Worm (Caenorhabditis elegans) whole organism, young adult: ENCODE data around the gene malt-1.

Source experiments
- B0035.1 ChIP-seq: sonication (generic microtip); optimal IDR thresholded peaks from 2 replicates; lab custom pipeline; 2016; ENCODE audit warnings: missing genetic modification characterization, mild to moderate bottlenecking, missing compliant biosample characterization, missing genotype, missing genetic modification reagents
- B0336.3 ChIP-seq: fragments of 200-800 bp; sonication (Bioruptor generic); IDR thresholded peaks from 2 replicates; pipeline ENCODE4 v1.3.6; 2022; ENCODE audit warnings: missing genetic modification characterization, missing compliant biosample characterization
- D2030.7 ChIP-seq: fragments of 200-800 bp; sonication (Bioruptor generic); IDR thresholded peaks from 2 replicates; pipeline ENCODE4 v1.3.6; 2022; ENCODE audit warnings: missing genetic modification reagents, missing genetic modification characterization, missing compliant biosample characterization
- F23B12.7 ChIP-seq: sonication (generic microtip); optimal IDR thresholded peaks from 2 replicates; lab custom pipeline; 2017; ENCODE audit warnings: missing genetic modification characterization, mild to moderate bottlenecking, missing compliant biosample characterization, antibody characterized with exemption, moderate library complexity; ENCODE audit not compliant: insufficient read depth
- F37B4.10 ChIP-seq: fragments of 200-800 bp; sonication (Bioruptor generic); IDR thresholded peaks from 2 replicates; pipeline ENCODE4 v1.3.6; 2022; ENCODE audit warnings: missing genetic modification characterization, missing compliant biosample characterization
- F39B2.1 ChIP-seq: fragments of 200-800 bp; sonication (Bioruptor generic); IDR thresholded peaks from 2 replicates; pipeline ENCODE4 v1.3.6; 2022; ENCODE audit warnings: missing genetic modification reagents, missing genetic modification characterization, missing compliant biosample characterization
- F52B5.7 ChIP-seq: sonication (generic microtip); optimal IDR thresholded peaks from 2 replicates; lab custom pipeline; 2016; ENCODE audit warnings: mild to moderate bottlenecking, missing genetic modification characterization, missing compliant biosample characterization
- K12H6.12 ChIP-seq: fragments of 200-800 bp; sonication (Bioruptor generic); optimal IDR thresholded peaks from 2 replicates; lab custom pipeline; 2018; ENCODE audit warnings: mild to moderate bottlenecking, missing genetic modification characterization, missing compliant biosample characterization
- T07F8.4 ChIP-seq: sonication (generic microtip); optimal IDR thresholded peaks from 2 replicates; lab custom pipeline; 2016; ENCODE audit warnings: mild to moderate bottlenecking, missing genetic modification characterization, moderate library complexity, missing compliant biosample characterization
- T26A5.8 ChIP-seq: sonication (generic microtip); optimal IDR thresholded peaks from 2 replicates; lab custom pipeline; 2016; ENCODE audit warnings: missing genetic modification characterization, missing compliant biosample characterization
- Y53G8AR.9 ChIP-seq: fragments of 200-800 bp; sonication (Bioruptor generic); conservative IDR thresholded peaks from 2 replicates; pipeline ENCODE4 v1.3.6; 2022; ENCODE audit warnings: missing genetic modification reagents, missing genetic modification characterization, missing compliant biosample characterization
- Y95B8A.8 ChIP-seq: fragments of 200-800 bp; sonication (Bioruptor generic); IDR thresholded peaks from 2 replicates; pipeline ENCODE4 v1.3.6; 2022; ENCODE audit warnings: missing genetic modification reagents, missing genetic modification characterization, missing compliant biosample characterization
- ZK185.1 ChIP-seq: sonication (generic microtip); optimal IDR thresholded peaks from 2 replicates; lab custom pipeline; 2016; ENCODE audit warnings: mild to moderate bottlenecking, missing genetic modification characterization, missing compliant biosample characterization; ENCODE audit not compliant: poor library complexity, severe bottlenecking
- ama-1 ChIP-seq, 3 experiments: fragments of 150-350 bp in 1 of 3; sonication (generic microtip) in 2 of 3; optimal IDR thresholded peaks; 2 replicates each; lab custom pipeline; 2014 to 2018; ENCODE audit warnings: missing biosample characterization in 2 of 3, missing genetic modification characterization in 2 of 3, missing genetic modification reagents in 2 of 3
- aptf-3 ChIP-seq: fragments of 200-800 bp; sonication (Bioruptor generic); IDR thresholded peaks from 2 replicates; pipeline ENCODE4 v1.3.6; 2022; ENCODE audit warnings: missing genetic modification characterization, missing compliant biosample characterization
- cebp-1 ChIP-seq, 2 experiments: fragments of 200-800 bp in 1 of 2; sonication (Bioruptor generic) in 1 of 2; sonication (generic microtip) in 1 of 2; IDR thresholded peaks in 1 of 2; optimal IDR thresholded peaks in 1 of 2; 2 replicates each; pipeline versions ENCODE4 v1.3.6 to Lab custom; 2017 to 2022; ENCODE audit warnings: missing compliant biosample characterization in 2 of 2, missing genetic modification characterization in 2 of 2, mild to moderate bottlenecking in 1 of 2, missing genetic modification reagents in 1 of 2, moderate library complexity in 1 of 2
- cebp-2 ChIP-seq: fragments of 200-800 bp; sonication (Bioruptor generic); IDR thresholded peaks from 2 replicates; pipeline ENCODE4 v1.3.6; 2022; ENCODE audit warnings: missing genetic modification characterization, missing compliant biosample characterization
- ceh-27 ChIP-seq: fragments of 200-800 bp; sonication (Bioruptor generic); optimal IDR thresholded peaks from 2 replicates; lab custom pipeline; 2018; ENCODE audit warnings: mild to moderate bottlenecking, missing genetic modification characterization, moderate library complexity, missing compliant biosample characterization
- ceh-58 ChIP-seq: fragments of 200-800 bp; sonication (Bioruptor generic); IDR thresholded peaks from 2 replicates; pipeline ENCODE4 v1.3.6; 2022; ENCODE audit warnings: missing genetic modification characterization, missing compliant biosample characterization
- chd-7 ChIP-seq: sonication (generic microtip); optimal IDR thresholded peaks from 2 replicates; lab custom pipeline; 2016; ENCODE audit warnings: mild to moderate bottlenecking, missing genetic modification characterization, moderate library complexity, missing compliant biosample characterization
- dpff-1 ChIP-seq: sonication (generic microtip); optimal IDR thresholded peaks from 2 replicates; lab custom pipeline; 2017; ENCODE audit warnings: mild to moderate bottlenecking, missing genetic modification characterization, missing compliant biosample characterization
- dpl-1 ChIP-seq: fragments of 150-350 bp; optimal IDR thresholded peaks from 2 replicates; lab custom pipeline; 2014; ENCODE audit warnings: missing biosample characterization, missing genetic modification reagents, missing genetic modification characterization
- efl-1 ChIP-seq: fragments of 150-350 bp; optimal IDR thresholded peaks from 2 replicates; lab custom pipeline; 2014; ENCODE audit warnings: missing biosample characterization, missing genetic modification reagents, missing genetic modification characterization
- fkh-3 ChIP-seq: sonication (generic microtip); optimal IDR thresholded peaks from 2 replicates; lab custom pipeline; 2016; ENCODE audit warnings: mild to moderate bottlenecking, missing genetic modification characterization, missing compliant biosample characterization
- hlh-12 ChIP-seq: sonication (generic microtip); optimal IDR thresholded peaks from 2 replicates; lab custom pipeline; 2016; ENCODE audit warnings: missing genetic modification characterization, missing compliant biosample characterization
- hsf-1 ChIP-seq: fragments of 200-800 bp; sonication (Bioruptor generic); IDR thresholded peaks from 2 replicates; pipeline ENCODE4 v1.3.6; 2022; ENCODE audit warnings: missing genetic modification reagents, missing genetic modification characterization, missing compliant biosample characterization
- lag-1 ChIP-seq: fragments of 200-800 bp; sonication (Bioruptor generic); IDR thresholded peaks from 2 replicates; pipeline ENCODE4 v1.3.6; 2022; ENCODE audit warnings: missing genetic modification reagents, missing genetic modification characterization, missing compliant biosample characterization
- lin-26 ChIP-seq: fragments of 200-800 bp; sonication (Bioruptor generic); IDR thresholded peaks from 2 replicates; pipeline ENCODE4 v1.3.6; 2022; ENCODE audit warnings: missing genetic modification reagents, missing genetic modification characterization, missing compliant biosample characterization
- lin-35 ChIP-seq, 3 experiments: fragments of 150-350 bp in 2 of 3; sonication (generic microtip) in 1 of 3; optimal IDR thresholded peaks; 2 replicates each; lab custom pipeline; 2014 to 2018; ENCODE audit warnings: missing biosample characterization in 3 of 3, missing genetic modification characterization in 3 of 3, missing genetic modification reagents in 3 of 3
- lsl-1 ChIP-seq: fragments of 200-800 bp; sonication (Bioruptor generic); optimal IDR thresholded peaks from 2 replicates; lab custom pipeline; 2018; ENCODE audit warnings: mild to moderate bottlenecking, missing genetic modification characterization, moderate library complexity, missing compliant biosample characterization
- lsy-27 ChIP-seq: sonication (generic microtip); optimal IDR thresholded peaks from 2 replicates; lab custom pipeline; 2017; ENCODE audit warnings: missing genetic modification characterization, mild to moderate bottlenecking, missing compliant biosample characterization, antibody characterized with exemption, missing genotype, borderline replicate concordance; ENCODE audit not compliant: insufficient read depth
- madf-6 ChIP-seq: fragments of 200-800 bp; sonication (Bioruptor generic); IDR thresholded peaks from 2 replicates; pipeline ENCODE4 v1.3.6; 2022; ENCODE audit warnings: missing genetic modification reagents, missing genetic modification characterization, missing compliant biosample characterization
- nfya-1 ChIP-seq: sonication (generic microtip); optimal IDR thresholded peaks from 2 replicates; lab custom pipeline; 2017; ENCODE audit warnings: antibody characterized with exemption, missing compliant biosample characterization, missing genetic modification characterization, borderline replicate concordance; ENCODE audit not compliant: insufficient read depth
- nfyb-1 ChIP-seq: fragments of 200-800 bp; sonication (Bioruptor generic); IDR thresholded peaks from 2 replicates; pipeline ENCODE4 v1.3.6; 2022; ENCODE audit warnings: missing genetic modification reagents, missing genetic modification characterization, missing compliant biosample characterization
- nhr-120 ChIP-seq: fragments of 200-800 bp; sonication (Bioruptor generic); IDR thresholded peaks from 2 replicates; pipeline ENCODE4 v1.3.6; 2022; ENCODE audit warnings: missing genetic modification characterization, missing compliant biosample characterization
- nhr-80 ChIP-seq: sonication (generic microtip); optimal IDR thresholded peaks from 2 replicates; lab custom pipeline; 2016; ENCODE audit warnings: missing genetic modification characterization, missing compliant biosample characterization
- rpc-1 ChIP-seq, 2 experiments: fragments of 150-350 bp in 1 of 2; sonication (generic microtip) in 1 of 2; optimal IDR thresholded peaks; 2 replicates each; lab custom pipeline; 2014 to 2018; ENCODE audit warnings: missing biosample characterization in 1 of 2, missing genetic modification characterization in 1 of 2, missing genetic modification reagents in 1 of 2, missing genotype in 1 of 2
- sdz-38 ChIP-seq: sonication (generic microtip); optimal IDR thresholded peaks from 2 replicates; lab custom pipeline; 2016; ENCODE audit warnings: missing genotype, missing genetic modification characterization, missing compliant biosample characterization
- snpc-1.3 ChIP-seq: sonication (generic microtip); optimal IDR thresholded peaks from 2 replicates; lab custom pipeline; 2017; ENCODE audit warnings: missing genetic modification characterization, mild to moderate bottlenecking, missing compliant biosample characterization, antibody characterized with exemption, moderate library complexity, missing genotype, missing genetic modification reagents; ENCODE audit not compliant: insufficient read depth
- snpc-4 ChIP-seq, 5 experiments: fragments of 150-350 bp in 1 of 5; sonication (generic microtip) in 4 of 5; optimal IDR thresholded peaks; 2 replicates each; lab custom pipeline; 2014 to 2018; ENCODE audit warnings: missing genetic modification characterization in 5 of 5, missing biosample characterization in 3 of 5, antibody characterized with exemption in 2 of 5, mild to moderate bottlenecking in 2 of 5, missing compliant biosample characterization in 2 of 5, missing genotype in 2 of 5, moderate library complexity in 2 of 5, missing genetic modification reagents in 1 of 5
- sptf-2 ChIP-seq: fragments of 200-800 bp; sonication (Bioruptor generic); optimal IDR thresholded peaks from 2 replicates; lab custom pipeline; 2018; ENCODE audit warnings: mild to moderate bottlenecking, missing genetic modification characterization, missing compliant biosample characterization
- tbx-9 ChIP-seq: sonication (generic microtip); optimal IDR thresholded peaks from 2 replicates; lab custom pipeline; 2016; ENCODE audit warnings: borderline replicate concordance, missing genetic modification characterization, inconsistent platforms, missing compliant biosample characterization
- unc-130 ChIP-seq: sonication (generic microtip); optimal IDR thresholded peaks from 2 replicates; lab custom pipeline; 2016; ENCODE audit warnings: missing genetic modification reagents, missing genetic modification characterization, missing compliant biosample characterization
- zim-3 ChIP-seq: sonication (generic microtip); optimal IDR thresholded peaks from 2 replicates; lab custom pipeline; 2017; ENCODE audit warnings: mild to moderate bottlenecking, missing genetic modification characterization, moderate library complexity, missing compliant biosample characterization
- ztf-18 ChIP-seq: sonication (generic microtip); optimal IDR thresholded peaks from 2 replicates; lab custom pipeline; 2016; ENCODE audit warnings: missing genotype, mild to moderate bottlenecking, missing genetic modification characterization, missing compliant biosample characterization
- ztf-3 ChIP-seq: fragments of 200-800 bp; sonication (Bioruptor generic); optimal IDR thresholded peaks from 2 replicates; lab custom pipeline; 2018; ENCODE audit warnings: mild to moderate bottlenecking, missing genetic modification characterization, missing compliant biosample characterization

Gene malt-1

ce11 chrII:6951250-6951806 is at the start of gene malt-1, which contains the start of gene ceh-38 (continued):
- TF ChIP-seq lsl-1 (GFP tag; lab: Kevin White, UChicago): no peak
- peak; percentile 20 for TF ChIP-seq dpl-1 (GFP tag; lab: Kevin White, UChicago)
- peak; percentile 79 for TF ChIP-seq B0336.3 (GFP tag; lab: Robert Waterston, UW)
- TF ChIP-seq sptf-2 (GFP tag; lab: Kevin White, UChicago): no peak
- peak; percentile 50 for TF ChIP-seq ztf-18 (tag; lab: Kevin White, UChicago)
- TF ChIP-seq F52B5.7: peak; percentile 24
- TF ChIP-seq ceh-58 (GFP tag; lab: Robert Waterston, UW): no peak
- peak; percentile 5 for TF ChIP-seq snpc-1.3 (tag; lab: Kevin White, UChicago)
- no peak for TF ChIP-seq T26A5.8
- TF ChIP-seq hsf-1 (GFP tag; lab: Robert Waterston, UW): 0 out of 2 replicates have a peak, but pooled peaks have one; percentile 9
- TF ChIP-seq efl-1: no peak
- no peak for TF ChIP-seq F37B4.10 (GFP tag; lab: Robert Waterston, UW)
- TF ChIP-seq madf-6 (GFP tag; lab: Robert Waterston, UW): no peak
- TF ChIP-seq ceh-27 (GFP tag; lab: Kevin White, UChicago): peak; percentile 83
- TF ChIP-seq dpff-1 (tag; lab: Kevin White, UChicago): no peak
- TF ChIP-seq snpc-4 (GFP tag; optimal IDR thresholded peaks at IDR 0.05; lab: Kevin White, UChicago): peak; percentile 5
- peak; percentile 81 to 89 (median 86) for TF ChIP-seq snpc-4 (tag; optimal IDR thresholded peaks at IDR 0.05; lab: Kevin White, UChicago)
- peak; percentile 89 for TF ChIP-seq nfyb-1 (GFP tag; lab: Robert Waterston, UW)
- TF ChIP-seq hlh-12 (tag; lab: Kevin White, UChicago): no peak
- no peak for TF ChIP-seq D2030.7 (GFP tag; lab: Robert Waterston, UW)
- TF ChIP-seq ztf-3 (GFP tag; lab: Kevin White, UChicago): no peak
- no peak for TF ChIP-seq zim-3
- no peak for TF ChIP-seq rpc-1 (optimal IDR thresholded peaks at IDR 0.05; lab: Kevin White, UChicago)
- TF ChIP-seq rpc-1 (tag; optimal IDR thresholded peaks at IDR 0.05; lab: Kevin White, UChicago): no peak
- TF ChIP-seq Y95B8A.8: no peak
- no peak for TF ChIP-seq F39B2.1 (GFP tag; lab: Robert Waterston, UW)
- no peak for TF ChIP-seq lag-1 (GFP tag; lab: Robert Waterston, UW)
- no peak for TF ChIP-seq aptf-3 (GFP tag; lab: Robert Waterston, UW)
- peak; percentile 90 for TF ChIP-seq nhr-80 (tag; lab: Kevin White, UChicago)
- no peak for TF ChIP-seq lsy-27 (tag; lab: Kevin White, UChicago)
- no peak for TF ChIP-seq nhr-120
- no peak for TF ChIP-seq ama-1 (optimal IDR thresholded peaks at IDR 0.05; lab: Kevin White, UChicago)
- TF ChIP-seq ama-1 (GFP tag; optimal IDR thresholded peaks at IDR 0.05; lab: Kevin White, UChicago): no peak
- TF ChIP-seq sdz-38 (tag; lab: Kevin White, UChicago): no peak
- 0 out of 2 replicates have a peak, but pooled peaks have one; percentile 41 for TF ChIP-seq lin-26 (GFP tag; lab: Robert Waterston, UW)
- TF ChIP-seq lin-35 (GFP tag; optimal IDR thresholded peaks at IDR 0.05; lab: Kevin White, UChicago): peak in 1 of 3 experiments; percentile 63
- no peak for TF ChIP-seq T07F8.4 (tag; lab: Kevin White, UChicago)
- peak; percentile 91 for TF ChIP-seq ZK185.1 (tag; lab: Kevin White, UChicago)
- no peak for TF ChIP-seq nfya-1 (tag; lab: Kevin White, UChicago)
- peak; percentile 63; the same call in 1 of the 2 replicates for TF ChIP-seq cebp-1 (GFP tag; IDR thresholded peaks at IDR 0.05; lab: Robert Waterston, UW)
- peak; percentile 90 for TF ChIP-seq cebp-1 (tag; optimal IDR thresholded peaks at IDR 0.05; lab: Kevin White, UChicago)
- TF ChIP-seq chd-7 (tag; lab: Kevin White, UChicago): peak; percentile 67
- peak; percentile 74 for TF ChIP-seq F23B12.7 (tag; lab: Kevin White, UChicago)
- no peak for TF ChIP-seq fkh-3 (tag; lab: Kevin White, UChicago)
- no peak for TF ChIP-seq B0035.1
- TF ChIP-seq unc-130 (GFP tag; lab: Kevin White, UChicago): no peak
- TF ChIP-seq K12H6.12 (tag; lab: Kevin White, UChicago): peak; percentile 94
- no peak for TF ChIP-seq tbx-9 (tag; lab: Kevin White, UChicago)
- no peak for TF ChIP-seq cebp-2 (GFP tag; lab: Robert Waterston, UW)
- TF ChIP-seq Y53G8AR.9 (GFP tag; lab: Robert Waterston, UW): no peak
